Fruit fly (Drosophila melanogaster) whole organism, larva: ENCODE results near the gene CG13907.
"Not testable (repeated sequence)": the region's sequence is repeated elsewhere in the genome, so short reads cannot be mapped to it uniquely, and the experiment has no call there.

Source experiments
- noc ChIP-seq: fragments of 200-800 bp; sonication (Bioruptor generic); optimal IDR thresholded peaks from 3 replicates; lab custom pipeline; 2019; ENCODE audit warnings: missing biosample characterization, mild to moderate bottlenecking, missing genetic modification characterization, moderate library complexity

The CG13907 gene

dm6 chr3L:895314-895980, 13.6 kb upstream of the CG13907 start, which contains the start of gene CG34056:
Gene CG34056, plus strand, starts transcription at chr3L:895951.
- peak; percentile 94 for TF ChIP-seq noc

DNA sequence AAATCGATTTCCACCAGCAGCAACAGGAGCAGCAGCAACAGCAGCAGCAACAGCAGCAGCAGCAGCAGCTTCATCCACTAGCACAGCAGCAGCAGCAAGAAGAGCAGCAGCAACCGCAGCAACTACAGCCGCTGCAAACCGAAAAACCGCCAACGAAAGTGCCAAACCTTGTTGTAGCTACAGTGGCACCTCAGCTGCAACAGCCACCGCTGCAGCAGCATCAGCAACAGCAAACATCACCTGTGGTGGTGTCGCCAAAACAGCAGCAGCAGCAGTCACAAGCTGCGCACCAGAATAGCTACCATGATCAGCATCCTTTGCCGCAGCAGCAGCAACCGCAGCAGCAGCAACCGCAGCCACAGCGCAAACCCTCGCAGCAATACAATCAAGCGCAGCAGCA, 6.6 kb upstream of the CG13907 start:
- TF ChIP-seq noc = no peak

DNA sequence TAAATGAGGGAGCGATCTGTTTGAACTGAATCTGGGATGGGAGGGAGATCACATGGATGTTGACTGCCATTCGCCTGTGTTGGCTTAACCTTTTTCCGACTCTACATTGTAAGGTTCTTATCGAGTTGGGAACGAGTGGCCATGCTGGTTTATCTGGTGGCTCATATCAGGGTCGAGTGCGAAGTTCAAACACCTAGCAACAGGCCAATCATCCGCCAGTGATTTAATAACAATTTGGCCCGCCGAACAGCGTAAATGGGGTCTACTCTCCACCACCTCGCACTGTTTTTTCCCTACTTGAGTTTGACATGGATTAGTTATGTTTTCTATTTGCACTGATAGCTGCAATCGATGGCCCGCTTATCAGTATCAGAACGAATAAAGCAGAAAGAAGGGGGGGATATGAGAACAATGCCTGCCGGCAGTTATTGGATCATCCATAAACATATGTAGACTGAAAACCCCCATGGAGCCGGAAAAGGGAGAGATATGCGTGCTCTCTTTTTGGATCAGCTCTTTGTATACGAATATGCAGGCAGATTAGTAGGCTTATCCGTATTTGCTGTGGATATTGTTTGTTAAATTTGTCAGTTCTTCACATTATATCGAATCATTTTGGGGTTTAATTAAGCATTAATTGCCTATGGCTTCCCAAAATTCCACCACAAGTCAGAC, 5.7 kb upstream of the CG13907 start:
- no peak for TF ChIP-seq noc

- no peak for TF ChIP-seq noc
Observed at dm6 chr3L:885624-886257, 3.9 kb upstream of the CG13907 start.

dm6 chr3L:885006-885405, 3.2 kb upstream of the CG13907 start:
- no peak for TF ChIP-seq noc

DNA sequence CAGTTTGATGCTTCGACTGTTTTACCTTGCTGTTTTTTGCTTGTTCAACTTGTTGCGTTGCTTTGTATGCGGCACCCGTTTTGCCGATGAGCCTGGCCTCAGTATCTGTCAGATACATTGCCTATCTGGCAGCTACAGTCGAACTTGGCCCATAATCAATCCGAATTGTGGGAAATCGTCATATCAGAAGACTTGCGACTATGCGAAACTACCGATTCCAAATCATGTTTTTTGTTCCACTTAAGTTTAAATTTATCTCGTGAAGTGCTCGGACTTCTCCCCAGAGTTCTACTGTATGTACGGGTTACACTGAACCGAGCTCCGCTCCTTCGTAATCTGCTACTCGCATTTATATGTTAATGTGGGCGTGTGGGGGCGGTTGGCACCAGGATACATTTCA, 2.4 kb upstream of the CG13907 start:
- no peak for TF ChIP-seq noc

DNA sequence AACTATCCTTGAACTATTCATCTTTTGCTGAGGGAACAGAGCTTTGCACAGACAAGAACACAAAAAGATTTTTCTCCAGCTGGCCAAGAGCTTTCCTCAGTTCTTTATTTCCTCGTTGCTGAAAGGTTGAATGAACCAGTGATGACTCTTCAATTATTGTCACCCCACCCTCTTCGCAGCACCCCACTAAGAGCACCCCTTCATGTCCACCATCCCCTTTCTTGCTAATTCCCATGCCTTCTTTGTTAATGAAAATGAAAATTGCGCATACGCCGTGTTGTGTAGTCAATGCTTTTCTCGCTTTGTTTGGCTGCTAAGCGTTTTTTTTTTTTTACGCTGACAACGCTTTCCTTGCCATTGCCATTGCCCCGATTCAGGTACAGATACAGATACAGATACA, 2.0 kb upstream of the CG13907 start:
- no peak for TF ChIP-seq noc

- TF ChIP-seq noc = no peak
Observed at dm6 chr3L:882892-883255, 1.1 kb upstream of the CG13907 start.

DNA sequence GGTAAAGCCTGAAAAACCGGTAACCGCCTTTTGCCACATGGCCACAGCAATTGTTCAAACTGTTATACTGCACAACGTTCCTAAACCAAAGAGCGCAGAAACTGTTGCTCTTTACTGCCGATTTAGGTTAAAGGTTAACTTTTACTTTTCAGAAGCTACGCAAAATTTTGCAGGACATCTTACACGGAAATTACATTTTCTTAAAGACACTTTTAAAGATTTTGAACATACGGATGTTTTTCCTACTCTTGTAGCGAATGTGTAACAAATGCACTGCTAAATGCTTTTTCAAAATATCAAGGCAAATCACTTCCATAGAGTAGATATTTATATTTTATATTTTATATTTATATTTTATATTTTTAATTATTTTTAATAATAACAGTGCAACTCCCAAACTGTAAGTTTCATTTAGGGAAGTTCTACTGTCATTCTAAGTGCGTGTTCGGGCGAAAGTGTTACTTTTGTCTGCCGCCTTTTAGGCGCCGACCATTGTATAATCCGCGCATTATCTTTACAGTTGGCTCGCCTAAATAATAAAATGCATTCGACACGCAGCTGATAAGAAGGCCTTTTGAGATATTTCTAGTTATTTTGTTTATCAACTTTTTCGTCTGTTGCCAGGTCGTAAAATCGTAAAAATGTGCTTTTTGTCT, 551 bp upstream of the CG13907 start:
- no peak for TF ChIP-seq noc

dm6 chr3L:880851-881250, 962 bp downstream of the CG13907 start:
- TF ChIP-seq noc = no peak

DNA sequence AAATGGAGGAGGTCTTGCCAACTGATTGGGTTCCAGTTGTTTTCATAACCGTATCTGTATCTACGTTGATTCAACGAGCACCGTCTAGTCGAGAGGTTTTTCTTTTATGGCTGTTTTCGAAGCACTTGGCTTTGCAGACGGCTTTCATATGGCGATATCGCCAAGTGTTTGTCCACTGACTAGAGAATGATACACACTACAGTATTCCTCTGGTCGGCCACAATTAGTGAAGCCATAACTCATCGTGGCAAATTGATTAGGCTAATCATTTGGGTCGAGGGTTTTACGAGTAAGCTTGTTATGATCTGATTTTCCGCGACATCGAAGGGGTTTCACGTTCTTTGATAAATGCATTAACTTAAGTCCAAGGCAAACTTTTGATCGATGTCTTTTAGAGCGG, 5.2 kb downstream of the CG13907 start:
- TF ChIP-seq noc = peak; percentile 28

DNA sequence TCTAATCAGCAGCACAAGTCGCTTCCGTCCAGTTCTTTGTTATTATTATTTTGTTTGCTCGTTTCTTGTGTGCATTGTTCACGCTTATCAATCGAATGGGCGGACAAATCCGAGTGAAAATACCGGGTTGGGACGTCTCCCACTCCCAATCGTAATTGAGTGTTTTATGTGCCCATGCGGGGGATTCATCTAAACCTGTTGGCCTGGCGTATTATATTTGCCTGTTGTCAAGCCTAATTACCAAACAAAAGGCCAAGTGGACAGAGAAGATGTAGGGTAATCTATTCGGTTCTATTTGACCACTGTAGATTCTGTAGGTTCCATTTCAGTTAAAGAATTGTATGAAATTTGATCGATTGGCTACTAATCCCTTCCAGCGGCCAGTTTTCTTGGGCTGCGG, 5.7 kb downstream of the CG13907 start:
- TF ChIP-seq noc = no peak

DNA sequence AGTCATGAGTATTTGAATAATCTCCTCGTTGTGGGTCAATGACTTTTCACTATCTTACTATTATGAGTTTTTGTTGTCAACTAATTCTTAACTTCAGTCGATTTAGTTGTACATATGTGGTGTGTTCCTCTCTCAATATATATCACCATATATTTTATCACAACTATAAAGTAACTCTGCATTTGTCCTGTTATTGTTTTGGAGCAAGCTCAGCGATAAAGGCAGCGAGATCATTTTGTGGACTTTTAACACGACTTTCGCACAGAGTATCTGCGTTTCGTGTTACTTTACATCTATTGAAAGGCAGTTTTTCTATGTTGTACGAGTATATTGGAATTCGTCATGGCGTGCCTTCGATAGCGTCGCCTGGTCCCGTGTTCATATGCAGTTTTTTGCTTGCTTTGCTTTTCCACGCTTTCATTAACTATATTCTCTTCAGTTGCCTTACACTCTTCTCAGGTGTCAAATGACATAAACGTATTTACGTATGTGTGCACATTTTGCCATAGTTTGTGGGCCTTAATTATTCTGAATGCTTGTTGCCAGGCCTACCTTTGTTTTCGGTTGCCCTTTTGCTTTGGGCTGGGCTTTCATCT, 6.3 kb downstream of the CG13907 start:
- TF ChIP-seq noc = peak; percentile 17

DNA sequence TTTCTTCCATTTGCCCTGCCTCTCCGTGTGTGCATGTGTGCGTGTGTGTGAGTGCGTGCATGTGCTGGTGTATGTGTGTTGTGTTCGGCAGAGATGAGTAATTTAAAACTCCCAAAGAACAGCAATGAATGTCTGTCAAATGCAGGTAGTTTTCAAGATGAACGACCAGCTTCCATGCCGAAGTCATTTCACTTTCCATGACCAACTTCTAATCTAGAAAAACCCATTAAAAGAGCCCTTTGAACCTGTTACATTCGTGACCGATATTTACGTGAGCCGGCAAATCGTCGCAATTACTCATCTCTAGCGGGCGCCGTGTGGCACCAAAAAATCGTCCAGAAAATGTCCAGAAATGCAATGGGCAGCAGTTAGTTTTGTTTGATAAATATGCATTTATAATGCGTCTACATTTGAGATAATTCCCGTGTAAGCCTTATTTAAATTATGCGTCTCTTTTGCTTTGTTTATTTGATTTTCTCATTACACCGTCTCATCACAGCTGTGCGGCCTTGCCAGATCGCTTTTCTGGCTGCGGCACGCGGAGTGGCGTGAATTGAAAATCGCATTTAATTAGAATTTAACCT, 9.3 kb downstream of the CG13907 start:
- TF ChIP-seq noc = no peak

DNA sequence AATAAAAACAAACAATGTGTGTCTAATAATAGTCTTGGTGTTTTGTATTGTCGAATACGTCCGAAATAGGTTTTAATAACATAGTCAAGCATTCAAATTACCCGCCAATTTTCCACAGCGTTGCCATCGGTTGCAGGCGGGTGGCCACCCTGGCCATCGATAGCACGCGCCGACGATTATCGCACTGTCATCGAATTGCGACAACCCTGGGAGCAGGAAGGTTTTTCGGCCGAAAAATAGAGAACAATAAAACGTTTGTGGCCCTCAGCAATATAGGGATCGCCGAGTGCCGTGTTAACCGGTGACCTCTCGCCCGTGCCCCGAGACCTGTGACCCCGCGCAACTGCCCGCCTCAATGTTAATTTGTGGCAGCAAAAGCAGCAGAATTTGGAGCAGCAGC, 10.1 kb downstream of the CG13907 start, which contains the start of gene Usp10:
Usp10 (plus strand) TSS at position 187 of the 400 bp plus-strand sequence.
- no peak for TF ChIP-seq noc

DNA sequence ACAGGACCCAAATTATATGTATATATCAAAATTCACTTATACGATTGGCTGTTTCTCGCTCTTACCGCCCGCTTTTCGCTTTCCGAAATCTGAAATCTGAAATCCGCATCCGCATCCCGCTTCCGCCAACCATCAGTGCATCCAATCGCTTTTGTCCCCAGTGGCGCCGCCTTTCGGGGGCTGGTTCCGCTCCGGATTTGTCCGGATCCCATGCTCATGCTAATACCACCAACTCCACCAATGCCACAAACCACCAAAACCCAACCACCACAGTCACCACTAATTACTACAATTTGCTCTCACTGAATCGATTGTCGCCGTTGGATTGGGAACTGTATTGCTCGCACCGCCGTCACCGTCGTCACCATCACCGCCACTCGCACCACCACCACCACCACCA, 13.0 kb downstream of the CG13907 start:
- no peak for TF ChIP-seq noc

dm6 chr3L:865096-865495, 16.7 kb downstream of the CG13907 start, which contains the start of gene CG12502:
Gene CG12502, plus strand, starts transcription at chr3L:865396.
- not testable (repeated sequence) for TF ChIP-seq noc
